Worm (Caenorhabditis elegans): Measurements from ENCODE around the gene R07E5.17.

DNA sequence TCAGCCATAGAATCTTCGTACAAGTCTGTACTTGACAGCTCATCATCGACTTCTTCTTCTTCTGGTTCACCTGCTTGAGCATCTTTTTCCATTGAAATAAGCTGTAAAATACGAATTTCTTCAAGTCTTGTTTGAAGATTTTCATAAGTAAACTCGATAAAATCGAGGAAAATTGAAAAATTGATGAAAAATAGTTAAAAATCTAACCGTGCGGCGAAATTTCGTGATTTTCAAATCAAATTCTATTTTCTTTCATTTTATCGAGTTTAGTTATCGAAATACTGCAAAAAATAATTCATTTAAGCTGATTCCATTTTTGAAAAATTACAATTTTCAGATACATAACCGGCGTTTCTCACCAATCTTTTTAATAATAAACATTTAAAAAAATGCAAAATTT is 10.9 kb upstream of the R07E5.17 start, which contains the start of gene R07E5.11:
- TF ChIP-seq lsy-2 (tag; optimal IDR thresholded peaks at IDR 0.05) (no peak), skn-1 (tag; optimal IDR thresholded peaks at IDR 0.05) (no peak), pag-3 (tag; optimal IDR thresholded peaks at IDR 0.05; ENCODE audit: borderline replicate concordance, insufficient read depth) (no peak), hlh-4 (tag; optimal IDR thresholded peaks at IDR 0.05) (no peak)

All from whole organism, L1 larva.